Fruit fly (Drosophila melanogaster) whole organism, adult: Measurements from ENCODE around the gene Manf.

ENCODE experiments used
- CG11617 ChIP-seq: fragments of 200-800 bp; sonication (Bioruptor generic); optimal IDR thresholded peaks from 2 replicates; lab custom pipeline; 2017; ENCODE audit warnings: mild to moderate bottlenecking, missing biosample characterization, missing genetic modification reagents, missing genetic modification characterization
- CG1620 ChIP-seq: fragments of 200-800 bp; sonication (Bioruptor generic); optimal IDR thresholded peaks from 2 replicates; lab custom pipeline; 2016; ENCODE audit warnings: missing biosample characterization, missing genetic modification characterization
- CG5204 ChIP-seq: fragments of 200-800 bp; sonication (Bioruptor generic); optimal IDR thresholded peaks from 2 replicates; lab custom pipeline; 2016; ENCODE audit warnings: missing biosample characterization, missing genetic modification characterization
- CG7045 ChIP-seq: fragments of 200-800 bp; sonication (Bioruptor generic); optimal IDR thresholded peaks from 2 replicates; lab custom pipeline; 2017; ENCODE audit warnings: missing biosample characterization, mild to moderate bottlenecking, missing genetic modification characterization
- CG7101 ChIP-seq: fragments of 200-800 bp; sonication (Bioruptor generic); optimal IDR thresholded peaks from 2 replicates; lab custom pipeline; 2018; ENCODE audit warnings: missing biosample characterization, mild to moderate bottlenecking, missing genetic modification characterization, moderate library complexity
- Clk ChIP-seq: fragments of 200-800 bp; sonication (Bioruptor generic); optimal IDR thresholded peaks from 2 replicates; lab custom pipeline; 2017; ENCODE audit warnings: missing biosample characterization, missing genetic modification characterization
- Crg-1 ChIP-seq: fragments of 200-800 bp; sonication (Bioruptor generic); optimal IDR thresholded peaks from 2 replicates; lab custom pipeline; 2016; ENCODE audit warnings: missing biosample characterization, missing genetic modification characterization
- bab1 ChIP-seq: fragments of 200-800 bp; sonication (Bioruptor generic); optimal IDR thresholded peaks from 3 replicates; lab custom pipeline; 2019; ENCODE audit warnings: missing biosample characterization, mild to moderate bottlenecking, missing genetic modification characterization, moderate library complexity
- cic ChIP-seq: fragments of 200-800 bp; sonication (Bioruptor generic); optimal IDR thresholded peaks from 2 replicates; lab custom pipeline; 2017; ENCODE audit warnings: missing biosample characterization, mild to moderate bottlenecking, missing genetic modification characterization, moderate library complexity
- kay ChIP-seq: fragments of 200-800 bp; sonication (Bioruptor generic); peaks from one replicate; lab custom pipeline; 2016; ENCODE audit warnings: missing biosample characterization, missing genetic modification characterization, borderline replicate concordance
- tj ChIP-seq: fragments of 200-800 bp; sonication (Bioruptor generic); optimal IDR thresholded peaks from 3 replicates; lab custom pipeline; 2017; ENCODE audit warnings: missing biosample characterization, mild to moderate bottlenecking, missing genetic modification characterization, moderate library complexity
- toe ChIP-seq: fragments of 200-800 bp; sonication (Bioruptor generic); optimal IDR thresholded peaks from 2 replicates; lab custom pipeline; 2016; ENCODE audit warnings: missing biosample characterization, missing genetic modification characterization

DNA sequence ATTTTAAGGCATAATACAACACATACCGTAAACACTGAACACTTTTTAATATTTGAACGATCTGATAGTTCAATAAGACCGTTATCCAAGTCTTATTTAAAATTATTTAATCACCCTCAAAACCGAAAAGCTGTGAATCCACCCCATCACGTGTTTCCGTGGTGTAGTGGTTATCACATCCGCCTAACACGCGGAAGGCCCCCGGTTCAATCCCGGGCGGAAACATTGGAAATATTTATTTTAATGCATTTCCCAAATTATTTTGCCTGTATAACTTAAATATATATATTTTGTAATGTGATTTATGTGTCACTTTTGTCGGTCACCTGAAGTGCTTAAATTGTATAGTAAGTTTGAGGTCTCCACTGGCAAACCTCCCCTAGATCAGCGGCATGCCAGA, 27.7 kb upstream of the Manf start, which contains the start of gene CG44044:
- TF ChIP-seq CG5204 (GFP tag; lab: Kevin White, UChicago) = no peak
- no peak for TF ChIP-seq kay (GFP tag; lab: Kevin White, UChicago)
- TF ChIP-seq CG7045 (GFP tag; lab: Kevin White, UChicago) = no peak
- TF ChIP-seq CG7101 (tag; lab: Kevin White, UChicago) = no peak
- TF ChIP-seq tj = no peak
- TF ChIP-seq Clk (GFP tag; lab: Kevin White, UChicago) = no peak
- no peak for TF ChIP-seq bab1 (GFP tag; lab: Kevin White, UChicago)
- no peak for TF ChIP-seq CG1620 (GFP tag; lab: Kevin White, UChicago)
- no peak for TF ChIP-seq Crg-1
- no peak for TF ChIP-seq cic (GFP tag; lab: Kevin White, UChicago)
- no peak for TF ChIP-seq CG11617 (GFP tag; lab: Kevin White, UChicago)
- no peak for TF ChIP-seq toe (GFP tag; lab: Kevin White, UChicago)
